Worm (Caenorhabditis elegans): ENCODE results near the gene W03F9.1.

- TF ChIP-seq tab-1 (GFP tag; IDR thresholded peaks at IDR 0.05) = no peak
- no peak for TF ChIP-seq flt-1 (GFP tag; IDR thresholded peaks at IDR 0.05)
- no peak for TF ChIP-seq ref-1 (GFP tag; conservative IDR thresholded peaks at IDR 0.05)
- no peak for TF ChIP-seq ztf-29 (GFP tag; IDR thresholded peaks at IDR 0.05)
- no peak for TF ChIP-seq med-1 (GFP tag; optimal IDR thresholded peaks at IDR 0.05; ENCODE audit: insufficient read depth)
- TF ChIP-seq klf-2 (GFP tag; conservative IDR thresholded peaks at IDR 0.05) = no peak
- TF ChIP-seq ztf-23 (GFP tag; IDR thresholded peaks at IDR 0.05) = no peak
- no peak for TF ChIP-seq T22C8.4 (GFP tag; IDR thresholded peaks at IDR 0.05)
These were observed 3.0 kb downstream of the W03F9.1 start for ce11 chrV:123513-123912.

Measured in whole organism, midembryonic.